Worm (Caenorhabditis elegans): ENCODE data around the gene sdz-5.

DNA sequence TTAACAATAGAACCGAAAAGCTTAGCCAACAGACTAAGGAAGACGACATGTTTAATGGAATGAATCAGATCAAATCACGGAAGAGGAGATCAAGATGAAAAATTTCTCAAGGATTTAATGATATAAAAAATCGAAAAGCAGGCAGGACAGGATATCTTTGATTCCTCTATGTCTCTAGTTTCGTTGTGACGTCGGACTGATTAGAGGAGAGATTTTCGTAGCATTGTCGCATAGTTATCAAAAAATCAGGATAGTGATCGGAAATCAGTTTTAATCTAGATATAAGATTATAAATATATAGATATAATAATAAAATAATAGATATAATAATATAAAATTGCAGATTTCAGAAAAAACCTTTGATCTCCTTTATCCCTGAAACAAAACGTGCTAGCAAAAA, 34.9 kb downstream of the sdz-5 start, which contains the start of gene B0454.8:
- TF ChIP-seq lin-54 (GFP tag; optimal IDR thresholded peaks at IDR 0.05) (no peak), nhr-90 (tag; optimal IDR thresholded peaks at IDR 0.05) (no peak), dpl-1 (GFP tag; optimal IDR thresholded peaks at IDR 0.05) (no peak), ama-1 (optimal IDR thresholded peaks at IDR 0.05) (no peak), ama-1 (GFP tag; optimal IDR thresholded peaks at IDR 0.05) (no peak)
